Fruit fly (Drosophila melanogaster) whole organism, embryonic: ENCODE results near the gene CG15337.

Experiments
- Antp ChIP-seq: fragments of 200-800 bp; sonication (Bioruptor generic); optimal IDR thresholded peaks from 3 replicates; lab custom pipeline; 2016; ENCODE audit warnings: missing biosample characterization, missing genetic modification characterization
- CG10565 ChIP-seq: fragments of 200-800 bp; sonication (Bioruptor generic); optimal IDR thresholded peaks from 3 replicates; lab custom pipeline; 2016; ENCODE audit warnings: missing biosample characterization, mild to moderate bottlenecking, missing genetic modification characterization
- CG13287 ChIP-seq: fragments of 200-800 bp; sonication (Bioruptor generic); IDR thresholded peaks from 2 replicates; pipeline ENCODE4 v1.3.6; 2022; ENCODE audit warnings: missing biosample characterization, missing genetic modification characterization; ENCODE audit not compliant: partially characterized antibody
- CG14860 ChIP-seq: fragments of 200-800 bp; sonication (Bioruptor generic); IDR thresholded peaks from 3 replicates; pipeline ENCODE4 v1.3.6; 2022; ENCODE audit warnings: missing biosample characterization, missing genetic modification characterization; ENCODE audit not compliant: partially characterized antibody
- CG1602 ChIP-seq: fragments of 200-800 bp; sonication (Bioruptor generic); optimal IDR thresholded peaks from 3 replicates; lab custom pipeline; 2016; ENCODE audit warnings: missing biosample characterization, missing genetic modification characterization
- CG17385 ChIP-seq: fragments of 200-800 bp; sonication (Bioruptor generic); optimal IDR thresholded peaks from 3 replicates; lab custom pipeline; 2018; ENCODE audit warnings: missing biosample characterization, mild to moderate bottlenecking, missing genetic modification characterization
- CG17612 ChIP-seq: fragments of 200-800 bp; sonication (Bioruptor generic); IDR thresholded peaks from 2 replicates; pipeline ENCODE4 v1.3.6; 2022; ENCODE audit warnings: missing biosample characterization, missing genetic modification characterization
- CG2116 ChIP-seq: fragments of 200-800 bp; sonication (Bioruptor generic); optimal IDR thresholded peaks from 3 replicates; lab custom pipeline; 2018; ENCODE audit warnings: missing biosample characterization, mild to moderate bottlenecking, missing genetic modification characterization
- CG32772 ChIP-seq: fragments of 200-800 bp; sonication (Bioruptor generic); IDR thresholded peaks from 2 replicates; pipeline ENCODE4 v1.3.6; 2022; ENCODE audit warnings: missing biosample characterization, missing genetic modification characterization
- CG33557 ChIP-seq: fragments of 200-800 bp; sonication (Bioruptor generic); optimal IDR thresholded peaks from 2 replicates; lab custom pipeline; 2019; ENCODE audit warnings: missing biosample characterization, mild to moderate bottlenecking, missing genetic modification characterization, moderate library complexity
- CG4617 ChIP-seq: fragments of 200-800 bp; sonication (Bioruptor generic); optimal IDR thresholded peaks from 3 replicates; lab custom pipeline; 2016; ENCODE audit warnings: missing biosample characterization, missing genetic modification characterization, borderline replicate concordance
- CG7372 ChIP-seq: fragments of 200-800 bp; sonication (Bioruptor generic); IDR thresholded peaks from 2 replicates; pipeline ENCODE4 v1.3.6; 2022; ENCODE audit warnings: missing biosample characterization, missing genetic modification characterization
- CG8359 ChIP-seq: fragments of 200-800 bp; sonication (Bioruptor generic); optimal IDR thresholded peaks from 2 replicates; lab custom pipeline; 2017; ENCODE audit warnings: missing biosample characterization, mild to moderate bottlenecking, missing genetic modification characterization, borderline replicate concordance
- CG9932 ChIP-seq: fragments of 200-800 bp; sonication (Bioruptor generic); IDR thresholded peaks from 2 replicates; pipeline ENCODE4 v1.3.6; 2022; ENCODE audit warnings: missing biosample characterization, missing genetic modification characterization
- CHES-1-like ChIP-seq: fragments of 200-800 bp; sonication (Bioruptor generic); optimal IDR thresholded peaks from 2 replicates; lab custom pipeline; 2016; ENCODE audit warnings: missing biosample characterization, missing genetic modification characterization
- CTCF ChIP-seq: fragments of 200-800 bp; sonication (Bioruptor generic); optimal IDR thresholded peaks from 2 replicates; lab custom pipeline; 2017; ENCODE audit warnings: missing biosample characterization, mild to moderate bottlenecking, missing genetic modification characterization, moderate library complexity
- Dp ChIP-seq: fragments of 200-800 bp; sonication (Bioruptor generic); optimal IDR thresholded peaks from 2 replicates; lab custom pipeline; 2018; ENCODE audit warnings: missing biosample characterization, mild to moderate bottlenecking, missing genetic modification characterization, moderate library complexity
- Dref ChIP-seq: fragments of 200-800 bp; sonication (Bioruptor generic); IDR thresholded peaks from 2 replicates; pipeline ENCODE4 v1.3.6; 2022; ENCODE audit warnings: missing biosample characterization, missing genetic modification characterization
- Eip74EF ChIP-seq, 2 experiments: fragments of 200-800 bp in 1 of 2; fragments of >200 bp in 1 of 2; sonication (Bioruptor generic) in 1 of 2; optimal IDR thresholded peaks; 2 replicates each; lab custom pipeline; 2017 to 2019; ENCODE audit warnings: missing biosample characterization in 2 of 2, missing genetic modification characterization in 2 of 2, mild to moderate bottlenecking in 1 of 2, moderate library complexity in 1 of 2
- Hey ChIP-seq: fragments of 200-800 bp; sonication (Bioruptor generic); optimal IDR thresholded peaks from 3 replicates; lab custom pipeline; 2018; ENCODE audit warnings: missing biosample characterization, mild to moderate bottlenecking, missing genetic modification characterization
- MBD-R2 ChIP-seq: fragments of 200-800 bp; sonication (Bioruptor generic); IDR thresholded peaks from 2 replicates; pipeline ENCODE4 v1.3.6; 2022; ENCODE audit warnings: missing biosample characterization, missing genetic modification characterization
- MESR4 ChIP-seq: fragments of 200-800 bp; sonication (Bioruptor generic); optimal IDR thresholded peaks from 2 replicates; lab custom pipeline; 2018; ENCODE audit warnings: missing biosample characterization, mild to moderate bottlenecking, missing genetic modification characterization, moderate library complexity
- MTF-1 ChIP-seq: fragments of 200-800 bp; sonication (Bioruptor generic); optimal IDR thresholded peaks from 2 replicates; lab custom pipeline; 2018; ENCODE audit warnings: missing biosample characterization, mild to moderate bottlenecking, missing genetic modification characterization, borderline replicate concordance
- Mad ChIP-seq: fragments of 200-800 bp; sonication (Bioruptor generic); optimal IDR thresholded peaks from 2 replicates; lab custom pipeline; 2016; ENCODE audit warnings: missing biosample characterization, missing genetic modification characterization
- Mrtf ChIP-seq: fragments of 200-800 bp; sonication (Bioruptor generic); IDR thresholded peaks from 3 replicates; pipeline ENCODE4 v1.3.6; 2022; ENCODE audit warnings: missing biosample characterization, missing genetic modification characterization
- PHDP ChIP-seq: fragments of 200-800 bp; sonication (Bioruptor generic); optimal IDR thresholded peaks from 3 replicates; lab custom pipeline; 2018; ENCODE audit warnings: missing biosample characterization, mild to moderate bottlenecking, missing genetic modification characterization, moderate library complexity
- Poxn ChIP-seq: fragments of 200-800 bp; sonication (Bioruptor generic); IDR thresholded peaks from 2 replicates; pipeline ENCODE4 v1.3.6; 2022; ENCODE audit warnings: missing biosample characterization, missing genetic modification characterization
- Ptx1 ChIP-seq: fragments of 200-800 bp; sonication (Bioruptor generic); IDR thresholded peaks from 2 replicates; pipeline ENCODE4 v1.3.6; 2022; ENCODE audit warnings: missing biosample characterization, missing genetic modification characterization
- amos ChIP-seq: fragments of 200-800 bp; sonication (Bioruptor generic); IDR thresholded peaks from 2 replicates; pipeline ENCODE4 v1.3.6; 2022; ENCODE audit warnings: missing biosample characterization, missing genetic modification characterization; ENCODE audit not compliant: partially characterized antibody
- bbx ChIP-seq: fragments of 200-800 bp; sonication (Bioruptor generic); IDR thresholded peaks from 2 replicates; pipeline ENCODE4 v1.3.6; 2022; ENCODE audit warnings: missing biosample characterization, missing genetic modification characterization; ENCODE audit not compliant: partially characterized antibody
- btn ChIP-seq: fragments of 200-800 bp; sonication (Bioruptor generic); optimal IDR thresholded peaks from 2 replicates; lab custom pipeline; 2016; ENCODE audit warnings: missing biosample characterization, missing genetic modification characterization
- cad ChIP-seq: fragments of >200 bp; optimal IDR thresholded peaks from 2 replicates; lab custom pipeline; 2017; ENCODE audit warnings: missing biosample characterization, missing genetic modification characterization
- chif ChIP-seq, 2 experiments: fragments of 200-800 bp; sonication (Bioruptor generic); optimal IDR thresholded peaks; 3 replicates each; lab custom pipeline; 2016; ENCODE audit warnings: missing biosample characterization in 2 of 2, missing genetic modification characterization in 2 of 2
- dm ChIP-seq: fragments of 200-800 bp; sonication (Bioruptor generic); optimal IDR thresholded peaks from 3 replicates; lab custom pipeline; 2016; ENCODE audit warnings: missing biosample characterization, missing genetic modification characterization
- emc ChIP-seq: fragments of 200-800 bp; sonication (Bioruptor generic); optimal IDR thresholded peaks from 2 replicates; lab custom pipeline; 2016; ENCODE audit warnings: missing biosample characterization, missing genetic modification characterization
- grn ChIP-seq: fragments of 200-800 bp; sonication (Bioruptor generic); optimal IDR thresholded peaks from 3 replicates; lab custom pipeline; 2017; ENCODE audit warnings: missing biosample characterization, missing genetic modification characterization
- her ChIP-seq: fragments of 200-800 bp; sonication (Bioruptor generic); optimal IDR thresholded peaks from 2 replicates; lab custom pipeline; 2016; ENCODE audit warnings: missing biosample characterization, missing genetic modification characterization
- hth ChIP-seq: fragments of >200 bp; optimal IDR thresholded peaks from 2 replicates; lab custom pipeline; 2017; ENCODE audit warnings: inconsistent platforms
- insv ChIP-seq, 2 experiments: fragments of 200-800 bp; sonication (Bioruptor generic); optimal IDR thresholded peaks; 3 replicates each; lab custom pipeline; 2016 to 2018; ENCODE audit warnings: missing biosample characterization in 2 of 2, missing genetic modification characterization in 2 of 2
- klu ChIP-seq: fragments of 200-800 bp; sonication (Bioruptor generic); IDR thresholded peaks from 2 replicates; pipeline ENCODE4 v1.3.6; 2022; ENCODE audit warnings: missing biosample characterization, missing genetic modification characterization
- nau ChIP-seq: fragments of 200-800 bp; sonication (Bioruptor generic); optimal IDR thresholded peaks from 3 replicates; lab custom pipeline; 2017; ENCODE audit warnings: missing biosample characterization, mild to moderate bottlenecking, missing genetic modification characterization, missing genetic modification reagents
- onecut ChIP-seq: fragments of 200-800 bp; sonication (Bioruptor generic); IDR thresholded peaks from 2 replicates; pipeline ENCODE4 v1.3.6; 2022; ENCODE audit warnings: missing biosample characterization, missing genetic modification characterization
- pan ChIP-seq, 4 experiments: fragments of >200 bp in 3 of 4; fragments of 200-800 bp in 1 of 4; sonication (Bioruptor generic) in 1 of 4; optimal IDR thresholded peaks in 3 of 4; IDR thresholded peaks in 1 of 4; 2 replicates each; pipeline versions ENCODE4 v1.3.6 to Lab custom; 2017 to 2022; ENCODE audit warnings: missing biosample characterization in 2 of 4, missing genetic modification characterization in 2 of 4, mixed read lengths in 1 of 4
- pros ChIP-seq: fragments of 200-800 bp; sonication (Bioruptor generic); optimal IDR thresholded peaks from 3 replicates; lab custom pipeline; 2019; ENCODE audit warnings: missing biosample characterization, mild to moderate bottlenecking, missing genetic modification characterization, moderate library complexity
- row ChIP-seq: fragments of 200-800 bp; sonication (Bioruptor generic); IDR thresholded peaks from 3 replicates; pipeline ENCODE4 v1.3.6; 2022; ENCODE audit warnings: missing biosample characterization, missing genetic modification characterization
- salm ChIP-seq: fragments of 200-800 bp; sonication (Bioruptor generic); optimal IDR thresholded peaks from 2 replicates; lab custom pipeline; 2018; ENCODE audit warnings: missing biosample characterization, mild to moderate bottlenecking, missing genetic modification characterization
- sens ChIP-seq: fragments of 200-800 bp; sonication (Bioruptor generic); peaks from one replicate; lab custom pipeline; 2016; ENCODE audit warnings: missing biosample characterization, missing genetic modification characterization
- slbo ChIP-seq: fragments of 200-800 bp; sonication (Bioruptor generic); IDR thresholded peaks from 2 replicates; pipeline ENCODE4 v1.3.6; 2022; ENCODE audit warnings: missing biosample characterization, missing genetic modification characterization
- trem ChIP-seq: fragments of 200-800 bp; optimal IDR thresholded peaks from 3 replicates; lab custom pipeline; 2019; ENCODE audit warnings: missing biosample characterization, mild to moderate bottlenecking, missing genetic modification characterization, moderate library complexity
- wdn ChIP-seq: fragments of 200-800 bp; sonication (Bioruptor generic); IDR thresholded peaks from 2 replicates; pipeline ENCODE4 v1.3.6; 2022; ENCODE audit warnings: missing biosample characterization, missing genetic modification characterization
- yki ChIP-seq: fragments of >200 bp; optimal IDR thresholded peaks from 3 replicates; lab custom pipeline; 2018

Gene CG15337

DNA sequence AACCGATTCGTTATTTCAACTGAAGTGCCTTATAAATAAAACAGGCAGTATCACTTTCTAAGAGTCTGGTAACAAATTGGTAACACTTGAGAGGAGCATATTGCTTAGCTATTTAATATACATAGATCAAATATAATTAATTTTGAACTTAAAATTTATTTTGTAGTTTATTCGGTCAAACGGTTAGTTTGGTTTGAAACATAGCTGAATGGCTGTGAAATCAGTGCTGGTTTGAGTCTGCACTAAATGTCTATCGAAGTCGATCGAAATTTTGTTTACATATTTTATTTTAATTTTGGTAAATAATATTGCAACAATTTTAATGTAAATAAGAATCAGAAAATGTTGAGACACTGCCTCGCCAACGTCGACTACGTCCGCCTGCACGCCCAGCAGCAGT, 11.3 kb upstream of the CG15337 start, which contains the start of gene CG10959 (continued):
- no peak for TF ChIP-seq CG14860 (GFP tag; lab: Robert Waterston, UW)
- TF ChIP-seq CHES-1-like (GFP tag; lab: Kevin White, UChicago) = no peak
- no peak for TF ChIP-seq Mad (GFP tag; lab: Kevin White, UChicago)
- TF ChIP-seq CG4617 = peak; percentile 37
- peak; percentile 22 for TF ChIP-seq CTCF (GFP tag; lab: Kevin White, UChicago)
- no peak for TF ChIP-seq CG33557 (GFP tag; lab: Kevin White, UChicago)
- TF ChIP-seq Poxn (GFP tag; lab: Robert Waterston, UW) = no peak
- TF ChIP-seq trem (tag; lab: Kevin White, UChicago) = peak; percentile 30
- no peak for TF ChIP-seq chif (GFP tag; optimal IDR thresholded peaks at IDR 0.05; lab: Kevin White, UChicago)
- no peak for TF ChIP-seq CG1602 (GFP tag; lab: Kevin White, UChicago)
- peak; percentile 30 for TF ChIP-seq CG2116 (GFP tag; lab: Kevin White, UChicago)
- no peak for TF ChIP-seq CG7372 (GFP tag; lab: Robert Waterston, UW)
- TF ChIP-seq CG10565 = no peak
- TF ChIP-seq CG13287 (GFP tag; lab: Robert Waterston, UW) = no peak; the same call in 1 of the 2 replicates
- peak; percentile 55 for TF ChIP-seq Dp
- TF ChIP-seq cad = no peak
- peak; percentile 32; the same call in 1 of the 2 replicates for TF ChIP-seq amos (GFP tag; lab: Robert Waterston, UW)

DNA sequence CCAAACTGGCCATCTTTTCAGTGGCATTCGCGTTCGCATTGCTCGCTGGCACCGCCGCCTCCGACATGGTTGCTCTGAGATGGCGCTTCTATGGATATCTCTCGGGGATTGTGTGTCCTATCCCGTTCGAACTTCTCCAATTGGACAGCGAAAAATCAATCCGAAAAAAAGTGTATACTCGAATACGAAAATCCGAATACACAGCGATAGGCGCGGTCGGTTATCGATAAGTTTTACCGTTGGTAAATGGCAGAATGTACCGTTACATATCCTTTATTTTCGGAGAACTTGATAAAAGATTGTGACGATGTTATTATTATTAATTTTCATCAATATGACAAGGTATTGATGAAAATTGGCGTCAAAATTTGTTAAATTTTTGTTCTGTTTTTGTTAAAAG, 7.8 kb upstream of the CG15337 start, which contains the start of gene Gbeta5:
Gene Gbeta5 (minus strand): TSS at position 199 of the 400 bp plus-strand sequence.
- TF ChIP-seq pros (GFP tag; lab: Kevin White, UChicago) (no peak), pan (optimal IDR thresholded peaks at IDR 0.05; lab: Kevin White, UChicago) (no peak), pan (GFP tag; optimal IDR thresholded peaks at IDR 0.05 in 1 of 2, IDR thresholded peaks at IDR 0.05 in 1 of 2) (no peak), Hey (no peak), emc (GFP tag; lab: Kevin White, UChicago) (no peak), MESR4 (GFP tag; lab: Kevin White, UChicago) (peak; percentile 66), PHDP (tag; lab: Kevin White, UChicago) (no peak), Ptx1 (GFP tag; lab: Robert Waterston, UW) (no peak), nau (GFP tag; lab: Kevin White, UChicago) (no peak), klu (no peak), hth (lab: Kevin White, UChicago) (no peak), salm (no peak), grn (GFP tag; lab: Kevin White, UChicago) (no peak), wdn (GFP tag; lab: Robert Waterston, UW) (no peak), btn (GFP tag; lab: Kevin White, UChicago) (no peak), insv (GFP tag; optimal IDR thresholded peaks at IDR 0.05; lab: Kevin White, UChicago) (peak in 1 of 2 experiments; percentile 83), Antp (GFP tag; lab: Kevin White, UChicago) (no peak), MTF-1 (no peak), onecut (GFP tag; lab: Robert Waterston, UW) (peak; percentile 53), Mrtf (GFP tag; lab: Robert Waterston, UW) (no peak), MBD-R2 (GFP tag; lab: Robert Waterston, UW) (0 out of 2 replicates have a peak, but pooled peaks have one; percentile 8), sens (GFP tag; lab: Kevin White, UChicago) (peak; percentile 15), Eip74EF (GFP tag; optimal IDR thresholded peaks at IDR 0.05; lab: Kevin White, UChicago) (no peak), CG33557 (GFP tag; lab: Kevin White, UChicago) (no peak), dm (GFP tag; lab: Kevin White, UChicago) (no peak), CG17385 (GFP tag; lab: Kevin White, UChicago) (no peak), Dref (GFP tag; lab: Robert Waterston, UW) (peak; percentile 49), CG9932 (no peak), her (GFP tag; lab: Kevin White, UChicago) (no peak), yki (lab: Kevin White, UChicago) (no peak), bbx (GFP tag; lab: Robert Waterston, UW) (peak; percentile 14; the same call in 1 of the 2 replicates), CG32772 (no peak), slbo (no peak), CG17612 (GFP tag; lab: Robert Waterston, UW) (no peak), CG8359 (GFP tag; lab: Kevin White, UChicago) (no peak), row (no peak)
